Fruit fly (Drosophila melanogaster) whole organism, embryonic: ENCODE results near the gene CG46270.

Experiments used
- CG10209 ChIP-seq: fragments of 200-800 bp; sonication (Bioruptor generic); optimal IDR thresholded peaks from 3 replicates; lab custom pipeline; 2017; ENCODE audit warnings: missing biosample characterization, mild to moderate bottlenecking, missing genetic modification characterization, missing genetic modification reagents
- CG10462 ChIP-seq: fragments of 200-800 bp; sonication (Bioruptor generic); optimal IDR thresholded peaks from 2 replicates; lab custom pipeline; 2016; ENCODE audit warnings: missing biosample characterization, missing genetic modification characterization
- CG11247 ChIP-seq: fragments of 200-800 bp; sonication (Bioruptor generic); IDR thresholded peaks from 2 replicates; pipeline ENCODE4 v1.3.6; 2022; ENCODE audit warnings: missing biosample characterization, missing genetic modification characterization
- CG14014 ChIP-seq: fragments of 200-800 bp; sonication (Bioruptor generic); IDR thresholded peaks from 2 replicates; pipeline ENCODE4 v1.3.6; 2022; ENCODE audit warnings: missing biosample characterization, missing genetic modification characterization
- CG1647 ChIP-seq: fragments of 200-800 bp; sonication (Bioruptor generic); optimal IDR thresholded peaks from 3 replicates; lab custom pipeline; 2016; ENCODE audit warnings: missing biosample characterization, missing genetic modification characterization
- CG17385 ChIP-seq: fragments of 200-800 bp; sonication (Bioruptor generic); optimal IDR thresholded peaks from 3 replicates; lab custom pipeline; 2018; ENCODE audit warnings: missing biosample characterization, mild to moderate bottlenecking, missing genetic modification characterization
- CG18262 ChIP-seq: fragments of 200-800 bp; optimal IDR thresholded peaks from 3 replicates; lab custom pipeline; 2019; ENCODE audit warnings: missing biosample characterization, mild to moderate bottlenecking, missing genetic modification characterization, moderate library complexity
- CG2116 ChIP-seq: fragments of 200-800 bp; sonication (Bioruptor generic); optimal IDR thresholded peaks from 3 replicates; lab custom pipeline; 2018; ENCODE audit warnings: missing biosample characterization, mild to moderate bottlenecking, missing genetic modification characterization
- CG2202 ChIP-seq: fragments of 200-800 bp; sonication (Bioruptor generic); optimal IDR thresholded peaks from 2 replicates; lab custom pipeline; 2018; ENCODE audit warnings: missing biosample characterization, mild to moderate bottlenecking, missing genetic modification characterization
- CG30020 ChIP-seq: fragments of 200-800 bp; optimal IDR thresholded peaks from 2 replicates; lab custom pipeline; 2019; ENCODE audit warnings: missing biosample characterization, mild to moderate bottlenecking, missing genetic modification characterization, moderate library complexity
- CG31365 ChIP-seq: fragments of 200-800 bp; sonication (Bioruptor generic); optimal IDR thresholded peaks from 2 replicates; lab custom pipeline; 2018; ENCODE audit warnings: missing biosample characterization, mild to moderate bottlenecking, missing genetic modification characterization
- CG3407 ChIP-seq: fragments of 200-800 bp; sonication (Bioruptor generic); optimal IDR thresholded peaks from 2 replicates; lab custom pipeline; 2018; ENCODE audit warnings: missing biosample characterization, mild to moderate bottlenecking, missing genetic modification characterization
- CG4328 ChIP-seq: fragments of 200-800 bp; sonication (Bioruptor generic); optimal IDR thresholded peaks from 3 replicates; lab custom pipeline; 2017; ENCODE audit warnings: missing biosample characterization, missing genetic modification reagents, missing genetic modification characterization
- CG4360 ChIP-seq: fragments of 200-800 bp; sonication (Bioruptor generic); IDR thresholded peaks from 2 replicates; pipeline ENCODE4 v1.3.6; 2022; ENCODE audit warnings: missing biosample characterization, missing genetic modification characterization
- CG5953 ChIP-seq: fragments of 200-800 bp; sonication (Bioruptor generic); IDR thresholded peaks from 2 replicates; pipeline ENCODE4 v1.3.6; 2022; ENCODE audit warnings: missing biosample characterization, missing genetic modification characterization
- CG6175 ChIP-seq: fragments of 200-800 bp; sonication (Bioruptor generic); IDR thresholded peaks from 3 replicates; pipeline ENCODE4 v1.3.6; 2022; ENCODE audit warnings: missing biosample characterization, missing genetic modification characterization
- CG6654 ChIP-seq: fragments of 200-800 bp; sonication (Bioruptor generic); optimal IDR thresholded peaks from 2 replicates; lab custom pipeline; 2017; ENCODE audit warnings: missing biosample characterization, mild to moderate bottlenecking, missing genetic modification characterization
- CG8290 ChIP-seq, 3 experiments: fragments of 200-800 bp; sonication (Bioruptor generic); optimal IDR thresholded peaks; 2 replicates each; lab custom pipeline; 2016 to 2019; ENCODE audit warnings: missing biosample characterization in 3 of 3, missing genetic modification characterization in 3 of 3, mild to moderate bottlenecking in 2 of 3, moderate library complexity in 1 of 3
- CG8478 ChIP-seq: fragments of >200 bp; optimal IDR thresholded peaks from 2 replicates; lab custom pipeline; 2018
- CG8765 ChIP-seq: fragments of 200-800 bp; sonication (Bioruptor generic); IDR thresholded peaks from 2 replicates; pipeline ENCODE4 v1.3.6; 2022; ENCODE audit warnings: missing biosample characterization, missing genetic modification characterization
- Chrac-16 ChIP-seq: fragments of 200-800 bp; sonication (Bioruptor generic); optimal IDR thresholded peaks from 3 replicates; lab custom pipeline; 2016; ENCODE audit warnings: missing biosample characterization, missing genetic modification characterization
- D19A ChIP-seq: fragments of 200-800 bp; optimal IDR thresholded peaks from 3 replicates; lab custom pipeline; 2019; ENCODE audit warnings: missing biosample characterization, mild to moderate bottlenecking, missing genetic modification characterization, moderate library complexity
- D19B ChIP-seq: fragments of 200-800 bp; sonication (Bioruptor generic); optimal IDR thresholded peaks from 2 replicates; lab custom pipeline; 2017; ENCODE audit warnings: missing biosample characterization, mild to moderate bottlenecking, missing genetic modification characterization
- Dip3 ChIP-seq: fragments of 200-800 bp; sonication (Bioruptor generic); optimal IDR thresholded peaks from 3 replicates; lab custom pipeline; 2016; ENCODE audit warnings: missing biosample characterization, missing genetic modification characterization
- Eip74EF ChIP-seq, 2 experiments: fragments of 200-800 bp in 1 of 2; fragments of >200 bp in 1 of 2; sonication (Bioruptor generic) in 1 of 2; optimal IDR thresholded peaks; 2 replicates each; lab custom pipeline; 2017 to 2019; ENCODE audit warnings: missing biosample characterization in 2 of 2, missing genetic modification characterization in 2 of 2, mild to moderate bottlenecking in 1 of 2, moderate library complexity in 1 of 2
- Ets97D ChIP-seq: fragments of 200-800 bp; sonication (Bioruptor generic); optimal IDR thresholded peaks from 3 replicates; lab custom pipeline; 2016; ENCODE audit warnings: missing biosample characterization, missing genetic modification characterization
- GATAe ChIP-seq: fragments of 200-800 bp; sonication (Bioruptor generic); conservative IDR thresholded peaks from 2 replicates; pipeline ENCODE4 v1.3.6; 2022; ENCODE audit warnings: missing biosample characterization, missing genetic modification characterization
- HLH54F ChIP-seq: fragments of 200-800 bp; sonication (Bioruptor generic); optimal IDR thresholded peaks from 3 replicates; lab custom pipeline; 2016; ENCODE audit warnings: missing biosample characterization, missing genetic modification characterization
- Hsf ChIP-seq: fragments of 200-800 bp; sonication (Bioruptor generic); optimal IDR thresholded peaks from 3 replicates; lab custom pipeline; 2016; ENCODE audit warnings: missing biosample characterization, missing genetic modification characterization
- Kr ChIP-seq: fragments of 200-800 bp; sonication (Bioruptor generic); optimal IDR thresholded peaks from 2 replicates; lab custom pipeline; 2017; ENCODE audit warnings: missing biosample characterization, mild to moderate bottlenecking, missing genetic modification characterization
- MESR4 ChIP-seq: fragments of 200-800 bp; sonication (Bioruptor generic); optimal IDR thresholded peaks from 2 replicates; lab custom pipeline; 2018; ENCODE audit warnings: missing biosample characterization, mild to moderate bottlenecking, missing genetic modification characterization, moderate library complexity
- Meics ChIP-seq: fragments of 200-800 bp; sonication (Bioruptor generic); optimal IDR thresholded peaks from 2 replicates; lab custom pipeline; 2017; ENCODE audit warnings: missing biosample characterization, mild to moderate bottlenecking, missing genetic modification characterization
- NC2α ChIP-seq: fragments of 200-800 bp; sonication (Bioruptor generic); optimal IDR thresholded peaks from 2 replicates; lab custom pipeline; 2016; ENCODE audit warnings: missing biosample characterization, missing genetic modification characterization
- NFAT ChIP-seq: fragments of 200-800 bp; sonication (Bioruptor generic); IDR thresholded peaks from 2 replicates; pipeline ENCODE4 v1.3.6; 2022; ENCODE audit warnings: missing biosample characterization, missing genetic modification characterization
- ato ChIP-seq: fragments of 200-800 bp; sonication (Bioruptor generic); IDR thresholded peaks from 2 replicates; pipeline ENCODE4 v1.3.6; 2022; ENCODE audit warnings: missing biosample characterization, missing genetic modification characterization; ENCODE audit not compliant: partially characterized antibody
- bowl ChIP-seq: fragments of 200-800 bp; sonication (Bioruptor generic); IDR thresholded peaks from 2 replicates; pipeline ENCODE4 v1.3.6; 2022; ENCODE audit warnings: missing biosample characterization, missing genetic modification characterization
- chm ChIP-seq: fragments of 200-800 bp; sonication (Bioruptor generic); IDR thresholded peaks from 2 replicates; pipeline ENCODE4 v1.3.6; 2022; ENCODE audit warnings: missing biosample characterization, missing genetic modification characterization
- croc ChIP-seq: fragments of 200-800 bp; sonication (Bioruptor generic); conservative IDR thresholded peaks from 3 replicates; pipeline ENCODE4 v1.3.6; 2022; ENCODE audit warnings: missing biosample characterization, missing genetic modification characterization
- dpn ChIP-seq, 2 experiments: fragments of 200-800 bp; sonication (Bioruptor generic); optimal IDR thresholded peaks; 3 replicates each; lab custom pipeline; 2016; ENCODE audit warnings: missing biosample characterization in 2 of 2, missing genetic modification characterization in 2 of 2
- h ChIP-seq: fragments of >200 bp; optimal IDR thresholded peaks from 2 replicates; lab custom pipeline; 2017
- insv ChIP-seq, 2 experiments: fragments of 200-800 bp; sonication (Bioruptor generic); optimal IDR thresholded peaks; 3 replicates each; lab custom pipeline; 2016 to 2018; ENCODE audit warnings: missing biosample characterization in 2 of 2, missing genetic modification characterization in 2 of 2
- lola ChIP-seq, 3 experiments: fragments of >200 bp in 2 of 3; fragments of 200-800 bp in 1 of 3; sonication (Bioruptor generic) in 1 of 3; optimal IDR thresholded peaks; 2 replicates each; lab custom pipeline; 2017 to 2019; ENCODE audit warnings: missing biosample characterization in 3 of 3, missing genetic modification characterization in 3 of 3, mild to moderate bottlenecking in 1 of 3, moderate library complexity in 1 of 3
- phol ChIP-seq: fragments of 200-800 bp; sonication (Bioruptor generic); optimal IDR thresholded peaks from 3 replicates; lab custom pipeline; 2018; ENCODE audit warnings: missing biosample characterization, mild to moderate bottlenecking, missing genetic modification characterization, moderate library complexity
- row ChIP-seq: fragments of 200-800 bp; sonication (Bioruptor generic); IDR thresholded peaks from 3 replicates; pipeline ENCODE4 v1.3.6; 2022; ENCODE audit warnings: missing biosample characterization, missing genetic modification characterization
- salm ChIP-seq: fragments of 200-800 bp; sonication (Bioruptor generic); optimal IDR thresholded peaks from 2 replicates; lab custom pipeline; 2018; ENCODE audit warnings: missing biosample characterization, mild to moderate bottlenecking, missing genetic modification characterization
- sens-2 ChIP-seq: fragments of 200-800 bp; sonication (Bioruptor generic); IDR thresholded peaks from 2 replicates; pipeline ENCODE4 v1.3.6; 2022; ENCODE audit warnings: missing biosample characterization, missing genetic modification characterization
- so ChIP-seq: fragments of 200-800 bp; sonication (Bioruptor generic); IDR thresholded peaks from 3 replicates; pipeline ENCODE4 v1.3.6; 2022; ENCODE audit warnings: missing biosample characterization, missing genetic modification characterization
- tio ChIP-seq: fragments of 200-800 bp; sonication (Bioruptor generic); optimal IDR thresholded peaks from 2 replicates; lab custom pipeline; 2017; ENCODE audit warnings: missing biosample characterization, missing genetic modification characterization, inconsistent platforms
- trh ChIP-seq: fragments of 200-800 bp; sonication (Bioruptor generic); optimal IDR thresholded peaks from 2 replicates; lab custom pipeline; 2016; ENCODE audit warnings: missing biosample characterization, missing genetic modification characterization
- wor ChIP-seq: fragments of 200-800 bp; sonication (Bioruptor generic); IDR thresholded peaks from 2 replicates; pipeline ENCODE4 v1.3.6; 2022; ENCODE audit warnings: missing biosample characterization, missing genetic modification characterization

The CG46270 gene

dm6 chr3R:10388128-10389026 lies 39.8 kb downstream of the CG46270 start, which contains the start of gene cwo:
cwo (plus strand) TSS chr3R:10388258.
- TF ChIP-seq Eip74EF (GFP tag; optimal IDR thresholded peaks at IDR 0.05; lab: Kevin White, UChicago) = peak in 1 of 2 experiments; percentile 20
- no peak for TF ChIP-seq MESR4 (GFP tag; lab: Kevin White, UChicago)
- no peak for TF ChIP-seq NC2α (GFP tag; lab: Kevin White, UChicago)
- peak; percentile 44 for TF ChIP-seq CG4328 (GFP tag; lab: Kevin White, UChicago)
- no peak for TF ChIP-seq h
- TF ChIP-seq croc = no peak
- TF ChIP-seq CG10209 (GFP tag; lab: Kevin White, UChicago) = peak; percentile 13
- no peak for TF ChIP-seq CG4360 (GFP tag; lab: Robert Waterston, UW)
- TF ChIP-seq CG1647 (GFP tag; lab: Kevin White, UChicago) = no peak
- TF ChIP-seq Kr = no peak
- peak; percentile 43 for TF ChIP-seq CG8290 (GFP tag; optimal IDR thresholded peaks at IDR 0.05; lab: Kevin White, UChicago)
- TF ChIP-seq CG8290 (tag; optimal IDR thresholded peaks at IDR 0.05; lab: Kevin White, UChicago) = peak; percentile 37 to 53
- TF ChIP-seq CG6175 (GFP tag; lab: Robert Waterston, UW) = no peak
- peak; percentile 40 for TF ChIP-seq CG31365 (tag; lab: Kevin White, UChicago)
- no peak for TF ChIP-seq D19B (GFP tag; lab: Kevin White, UChicago)
- no peak for TF ChIP-seq phol
- no peak for TF ChIP-seq GATAe (GFP tag; lab: Robert Waterston, UW)
- TF ChIP-seq D19A (tag; lab: Kevin White, UChicago) = peak; percentile 89
- no peak for TF ChIP-seq wor (GFP tag; lab: Robert Waterston, UW)
- TF ChIP-seq CG14014 (GFP tag; lab: Robert Waterston, UW) = no peak
- TF ChIP-seq Hsf = no peak
- TF ChIP-seq chm = no peak
- no peak for TF ChIP-seq CG11247
- TF ChIP-seq Chrac-16 (GFP tag; lab: Kevin White, UChicago) = no peak
- TF ChIP-seq CG3407 = peak; percentile 62
- no peak for TF ChIP-seq CG10462 (GFP tag; lab: Kevin White, UChicago)
- no peak for TF ChIP-seq CG30020
- TF ChIP-seq trh (GFP tag; lab: Kevin White, UChicago) = peak; percentile 1
- TF ChIP-seq salm (tag; lab: Kevin White, UChicago) = no peak
- TF ChIP-seq CG6654 (GFP tag; lab: Kevin White, UChicago) = no peak
- peak; percentile 17 for TF ChIP-seq Meics
- TF ChIP-seq CG8478 (lab: Kevin White, UChicago) = no peak
- TF ChIP-seq CG17385 (GFP tag; lab: Kevin White, UChicago) = peak; percentile 2
- TF ChIP-seq CG8765 (GFP tag; lab: Robert Waterston, UW) = no peak
- no peak for TF ChIP-seq Dip3 (GFP tag; lab: Kevin White, UChicago)
- no peak for TF ChIP-seq Ets97D (GFP tag; lab: Kevin White, UChicago)
- peak; percentile 66 for TF ChIP-seq CG2202
- no peak for TF ChIP-seq row (GFP tag; lab: Robert Waterston, UW)
- no peak for TF ChIP-seq sens-2 (GFP tag; lab: Robert Waterston, UW)
- TF ChIP-seq NFAT (GFP tag; lab: Robert Waterston, UW) = no peak
- peak; percentile 10 for TF ChIP-seq CG18262
- TF ChIP-seq lola (GFP tag; optimal IDR thresholded peaks at IDR 0.05; lab: Kevin White, UChicago) = peak in 1 of 3 experiments; percentile 13
- TF ChIP-seq ato (GFP tag; lab: Robert Waterston, UW) = no peak
- TF ChIP-seq dpn (GFP tag; optimal IDR thresholded peaks at IDR 0.05; lab: Kevin White, UChicago) = no peak
- no peak for TF ChIP-seq insv (GFP tag; optimal IDR thresholded peaks at IDR 0.05; lab: Kevin White, UChicago)
- no peak for TF ChIP-seq so (GFP tag; lab: Robert Waterston, UW)
- TF ChIP-seq CG2116 = peak; percentile 5
- TF ChIP-seq bowl (GFP tag; lab: Robert Waterston, UW) = no peak
- TF ChIP-seq tio (GFP tag; lab: Kevin White, UChicago) = no peak
- no peak for TF ChIP-seq HLH54F (GFP tag; lab: Kevin White, UChicago)
- TF ChIP-seq CG5953 (GFP tag; lab: Robert Waterston, UW) = no peak
